Worm (Caenorhabditis elegans): ENCODE measurements around the gene Y110A2AL.10.

The Y110A2AL.10 gene

DNA sequence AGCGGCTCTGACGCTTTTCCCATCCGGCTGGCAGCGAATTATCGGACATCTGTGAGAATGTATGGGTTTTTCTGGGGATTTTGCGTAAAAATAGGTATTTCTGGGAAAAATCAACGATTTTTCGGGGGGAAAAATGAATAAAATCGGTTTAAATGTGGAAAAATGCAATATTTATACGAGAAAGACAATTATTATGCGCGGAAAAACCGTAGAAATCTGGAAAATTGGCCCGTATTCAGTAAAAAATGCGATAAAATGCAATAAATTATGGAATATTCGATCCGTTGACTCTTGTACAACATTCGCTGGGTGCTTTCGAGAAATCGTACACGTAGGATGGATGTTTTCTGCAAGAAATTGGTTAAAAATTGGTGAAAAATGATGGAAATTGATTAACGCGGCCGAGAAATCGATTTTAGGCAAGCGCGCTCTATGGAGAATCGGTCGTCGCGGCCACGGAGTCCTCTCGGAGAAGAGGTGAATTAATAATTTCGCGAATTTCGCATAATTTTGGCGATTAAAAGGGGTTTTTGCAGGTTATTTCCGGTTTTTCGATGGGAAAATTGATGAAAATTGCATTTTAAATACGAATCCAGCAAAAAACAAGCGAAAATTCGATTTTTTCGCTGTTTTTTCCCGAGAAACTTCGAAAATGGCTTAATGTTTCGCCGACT is 17.4 kb upstream of the Y110A2AL.10 start, which contains the start of gene pinn-1 (continued):
- no peak for TF ChIP-seq zip-2 (tag; optimal IDR thresholded peaks at IDR 0.05)
- peak; percentile 92 for TF ChIP-seq unc-130 (GFP tag; optimal IDR thresholded peaks at IDR 0.05)
- TF ChIP-seq skn-1 (tag; optimal IDR thresholded peaks at IDR 0.05) = no peak
- TF ChIP-seq lsy-2 (tag; optimal IDR thresholded peaks at IDR 0.05) = peak; percentile 59 to 89
- TF ChIP-seq mdt-29 (GFP tag; IDR thresholded peaks at IDR 0.05) = peak; percentile 74
- TF ChIP-seq R02D3.7 (tag; optimal IDR thresholded peaks at IDR 0.05) = no peak
- TF ChIP-seq lir-3 (tag; optimal IDR thresholded peaks at IDR 0.05) = no peak
- TF ChIP-seq T20F7.1 (GFP tag; optimal IDR thresholded peaks at IDR 0.05) = no peak
- no peak for TF ChIP-seq fos-1 (tag; optimal IDR thresholded peaks at IDR 0.05)
- peak; percentile 83 for TF ChIP-seq lin-13 (GFP tag; optimal IDR thresholded peaks at IDR 0.05)
- TF ChIP-seq nhr-76 (tag; optimal IDR thresholded peaks at IDR 0.05) = no peak
- peak; percentile 75 for TF ChIP-seq pha-4 (GFP tag; IDR thresholded peaks at IDR 0.05)
- TF ChIP-seq pha-4 (tag; optimal IDR thresholded peaks at IDR 0.05) = peak; percentile 43
- peak; percentile 59 for TF ChIP-seq nhr-25 (tag; optimal IDR thresholded peaks at IDR 0.05; ENCODE audit: borderline replicate concordance, insufficient read depth)
- TF ChIP-seq nhr-102 (tag; optimal IDR thresholded peaks at IDR 0.05) = peak; percentile 75
- TF ChIP-seq hlh-11 (tag; optimal IDR thresholded peaks at IDR 0.05) = peak; percentile 78
- TF ChIP-seq dmd-9 (GFP tag; IDR thresholded peaks at IDR 0.05) = peak; percentile 97
- no peak for TF ChIP-seq ces-1 (GFP tag; optimal IDR thresholded peaks at IDR 0.05)
- TF ChIP-seq tag-97 (GFP tag; IDR thresholded peaks at IDR 0.05) = peak; percentile 87; the same call in 1 of the 2 replicates
- peak; percentile 76 for TF ChIP-seq dpl-1 (GFP tag; optimal IDR thresholded peaks at IDR 0.05)
- TF ChIP-seq Y75B8A.6 (GFP tag; IDR thresholded peaks at IDR 0.05) = 0 out of 2 replicates have a peak, but pooled peaks have one; percentile 24
- TF ChIP-seq nhr-42 (GFP tag; IDR thresholded peaks at IDR 0.05) = peak; percentile 83; the same call in 1 of the 2 replicates
- TF ChIP-seq F26F4.8 (GFP tag; conservative IDR thresholded peaks at IDR 0.05) = no peak
- peak; percentile 88 for TF ChIP-seq madf-9 (GFP tag; conservative IDR thresholded peaks at IDR 0.05)
- TF ChIP-seq cey-2 (tag; optimal IDR thresholded peaks at IDR 0.05; ENCODE audit: borderline replicate concordance, insufficient read depth) = no peak
- TF ChIP-seq Y48G9A.11 (GFP tag; IDR thresholded peaks at IDR 0.05) = peak; percentile 90
- peak; percentile 26 for TF ChIP-seq zfp-2 (tag; optimal IDR thresholded peaks at IDR 0.05)
- TF ChIP-seq mes-2 (tag; optimal IDR thresholded peaks at IDR 0.05; ENCODE audit: poor library complexity, severe bottlenecking) = peak; percentile 100
- TF ChIP-seq set-16 (GFP tag; IDR thresholded peaks at IDR 0.05) = peak; percentile 18; the same call in 1 of the 2 replicates
- TF ChIP-seq nhr-6 (tag; optimal IDR thresholded peaks at IDR 0.05) = peak; percentile 55
- TF ChIP-seq vab-7 (GFP tag; IDR thresholded peaks at IDR 0.05) = peak; percentile 74
- peak; percentile 78 for TF ChIP-seq dve-1 (tag; optimal IDR thresholded peaks at IDR 0.05; ENCODE audit: insufficient read depth)
- TF ChIP-seq spr-3 (GFP tag; optimal IDR thresholded peaks at IDR 0.05) = no peak
- TF ChIP-seq mxl-2 (GFP tag; conservative IDR thresholded peaks at IDR 0.05) = 0 out of 2 replicates have a peak, but pooled peaks have one; percentile 16
- no peak for TF ChIP-seq nhr-111 (GFP tag; optimal IDR thresholded peaks at IDR 0.05)
- no peak for TF ChIP-seq mdl-1 (tag; optimal IDR thresholded peaks at IDR 0.05)
- TF ChIP-seq unc-62 (GFP tag; optimal IDR thresholded peaks at IDR 0.05 in 1 of 2) = no peak
- no peak for TF ChIP-seq unc-62 (tag; optimal IDR thresholded peaks at IDR 0.05)
- peak; percentile 82 for TF ChIP-seq tra-1 (GFP tag; IDR thresholded peaks at IDR 0.05)
- peak; percentile 85 for TF ChIP-seq dmd-6 (GFP tag; IDR thresholded peaks at IDR 0.05)
- no peak for TF ChIP-seq dmd-8 (GFP tag; IDR thresholded peaks at IDR 0.05)
- TF ChIP-seq egl-27 (tag; optimal IDR thresholded peaks at IDR 0.05) = no peak
- TF ChIP-seq egl-43 (GFP tag; IDR thresholded peaks at IDR 0.05) = 0 out of 2 replicates have a peak, but pooled peaks have one; percentile 19
- TF ChIP-seq ceh-20 (GFP tag; IDR thresholded peaks at IDR 0.05) = peak; percentile 91
- no peak for TF ChIP-seq nhr-10 (tag; optimal IDR thresholded peaks at IDR 0.05)
- peak; percentile 80 for TF ChIP-seq mep-1 (tag; optimal IDR thresholded peaks at IDR 0.05)
- TF ChIP-seq hlh-30 (tag; optimal IDR thresholded peaks at IDR 0.05; ENCODE audit: insufficient read depth) = peak; percentile 51
- peak; percentile 79 for TF ChIP-seq php-3 (GFP tag; IDR thresholded peaks at IDR 0.05)
- TF ChIP-seq jun-1 (tag; optimal IDR thresholded peaks at IDR 0.05) = peak; percentile 68

Measured in whole organism, L4 larva.